Fruit fly (Drosophila melanogaster) whole organism, embryonic: Measurements from ENCODE around the gene PGAP1.

ENCODE experiments used
- Atf-2 ChIP-seq: fragments of 200-800 bp; sonication (Bioruptor generic); optimal IDR thresholded peaks from 2 replicates; lab custom pipeline; 2016; ENCODE audit warnings: missing biosample characterization, missing genetic modification characterization
- BEAF-32 ChIP-seq: fragments of 200-800 bp; sonication (Bioruptor generic); optimal IDR thresholded peaks from 3 replicates; lab custom pipeline; 2017; ENCODE audit warnings: missing biosample characterization, missing genetic modification characterization, mild to moderate bottlenecking, moderate library complexity, missing genetic modification reagents
- CG1024 ChIP-seq: fragments of 200-800 bp; sonication (Bioruptor generic); IDR thresholded peaks from 2 replicates; pipeline ENCODE4 v1.3.6; 2022; ENCODE audit warnings: missing biosample characterization, missing genetic modification characterization
- CG11696 ChIP-seq: fragments of 200-800 bp; sonication (Bioruptor generic); IDR thresholded peaks from 2 replicates; pipeline ENCODE4 v1.3.6; 2022; ENCODE audit warnings: missing biosample characterization, missing genetic modification characterization
- CG12769 ChIP-seq: fragments of 200-800 bp; sonication (Bioruptor generic); optimal IDR thresholded peaks from 2 replicates; lab custom pipeline; 2019; ENCODE audit warnings: missing biosample characterization, mild to moderate bottlenecking, missing genetic modification characterization, moderate library complexity
- CG13287 ChIP-seq: fragments of 200-800 bp; sonication (Bioruptor generic); IDR thresholded peaks from 2 replicates; pipeline ENCODE4 v1.3.6; 2022; ENCODE audit warnings: missing biosample characterization, missing genetic modification characterization; ENCODE audit not compliant: partially characterized antibody
- CG15696 ChIP-seq: fragments of 200-800 bp; sonication (Bioruptor generic); optimal IDR thresholded peaks from 2 replicates; lab custom pipeline; 2019; ENCODE audit warnings: missing biosample characterization, mild to moderate bottlenecking, missing genetic modification characterization, moderate library complexity
- CG16813 ChIP-seq: fragments of 200-800 bp; sonication (Bioruptor generic); IDR thresholded peaks from 3 replicates; pipeline ENCODE4 v1.3.6; 2022; ENCODE audit warnings: missing biosample characterization, missing genetic modification characterization; ENCODE audit not compliant: partially characterized antibody
- CG17361 ChIP-seq: fragments of 200-800 bp; sonication (Bioruptor generic); IDR thresholded peaks from 3 replicates; pipeline ENCODE4 v1.3.6; 2022; ENCODE audit warnings: missing biosample characterization, missing genetic modification characterization
- CG1832 ChIP-seq: fragments of 200-800 bp; sonication (Bioruptor generic); optimal IDR thresholded peaks from 2 replicates; lab custom pipeline; 2017; ENCODE audit warnings: missing biosample characterization, mild to moderate bottlenecking, missing genetic modification characterization, inconsistent platforms
- CG2116 ChIP-seq: fragments of 200-800 bp; sonication (Bioruptor generic); optimal IDR thresholded peaks from 3 replicates; lab custom pipeline; 2018; ENCODE audit warnings: missing biosample characterization, mild to moderate bottlenecking, missing genetic modification characterization
- CG2712 ChIP-seq: fragments of 200-800 bp; optimal IDR thresholded peaks from 3 replicates; lab custom pipeline; 2019; ENCODE audit warnings: missing biosample characterization, mild to moderate bottlenecking, missing genetic modification characterization, moderate library complexity
- CG4360 ChIP-seq: fragments of 200-800 bp; sonication (Bioruptor generic); IDR thresholded peaks from 2 replicates; pipeline ENCODE4 v1.3.6; 2022; ENCODE audit warnings: missing biosample characterization, missing genetic modification characterization
- CG5180 ChIP-seq: fragments of 200-800 bp; sonication (Bioruptor generic); optimal IDR thresholded peaks from 3 replicates; lab custom pipeline; 2017; ENCODE audit warnings: missing biosample characterization, missing genetic modification characterization, mild to moderate bottlenecking, moderate library complexity, missing genetic modification reagents
- CG7928 ChIP-seq: fragments of 200-800 bp; sonication (Bioruptor generic); optimal IDR thresholded peaks from 2 replicates; lab custom pipeline; 2017; ENCODE audit warnings: missing biosample characterization, mild to moderate bottlenecking, missing genetic modification characterization
- CG7963 ChIP-seq: fragments of 200-800 bp; sonication (Bioruptor generic); IDR thresholded peaks from 3 replicates; pipeline ENCODE4 v1.3.6; 2022; ENCODE audit warnings: missing biosample characterization, missing genetic modification characterization; ENCODE audit not compliant: partially characterized antibody
- Dll ChIP-seq: fragments of 200-800 bp; sonication (Bioruptor generic); IDR thresholded peaks from 4 replicates; pipeline ENCODE4 v1.3.6; 2022; ENCODE audit warnings: missing biosample characterization, missing genetic modification characterization; ENCODE audit not compliant: partially characterized antibody
- Dp ChIP-seq: fragments of 200-800 bp; sonication (Bioruptor generic); optimal IDR thresholded peaks from 2 replicates; lab custom pipeline; 2018; ENCODE audit warnings: missing biosample characterization, mild to moderate bottlenecking, missing genetic modification characterization, moderate library complexity
- Dref ChIP-seq: fragments of 200-800 bp; sonication (Bioruptor generic); IDR thresholded peaks from 2 replicates; pipeline ENCODE4 v1.3.6; 2022; ENCODE audit warnings: missing biosample characterization, missing genetic modification characterization
- Gug ChIP-seq: fragments of 200-800 bp; sonication (Bioruptor generic); IDR thresholded peaks from 4 replicates; pipeline ENCODE4 v1.3.6; 2022; ENCODE audit warnings: missing biosample characterization, missing genetic modification characterization
- HLH3B ChIP-seq: fragments of 200-800 bp; sonication (Bioruptor generic); IDR thresholded peaks from 2 replicates; pipeline ENCODE4 v1.3.6; 2022; ENCODE audit warnings: missing biosample characterization, missing genetic modification characterization
- HLH54F ChIP-seq: fragments of 200-800 bp; sonication (Bioruptor generic); optimal IDR thresholded peaks from 3 replicates; lab custom pipeline; 2016; ENCODE audit warnings: missing biosample characterization, missing genetic modification characterization
- Neu2 ChIP-seq: fragments of 200-800 bp; sonication (Bioruptor generic); optimal IDR thresholded peaks from 3 replicates; lab custom pipeline; 2016; ENCODE audit warnings: missing biosample characterization, missing genetic modification characterization, borderline replicate concordance
- Optix ChIP-seq: fragments of 200-800 bp; sonication (Bioruptor generic); IDR thresholded peaks from 3 replicates; pipeline ENCODE4 v1.3.6; 2022; ENCODE audit warnings: missing biosample characterization, missing genetic modification characterization
- Ravus ChIP-seq: fragments of 200-800 bp; sonication (Bioruptor generic); IDR thresholded peaks from 2 replicates; pipeline ENCODE4 v1.3.6; 2022; ENCODE audit warnings: missing biosample characterization, missing genetic modification characterization
- amos ChIP-seq: fragments of 200-800 bp; sonication (Bioruptor generic); IDR thresholded peaks from 2 replicates; pipeline ENCODE4 v1.3.6; 2022; ENCODE audit warnings: missing biosample characterization, missing genetic modification characterization; ENCODE audit not compliant: partially characterized antibody
- aop ChIP-seq: fragments of 200-800 bp; sonication (Bioruptor generic); IDR thresholded peaks from 2 replicates; pipeline ENCODE4 v1.3.6; 2022; ENCODE audit warnings: missing biosample characterization, missing genetic modification characterization
- ap ChIP-seq: fragments of 200-800 bp; sonication (Bioruptor generic); IDR thresholded peaks from 2 replicates; pipeline ENCODE4 v1.3.6; 2022; ENCODE audit warnings: missing biosample characterization, missing genetic modification characterization
- bbx ChIP-seq: fragments of 200-800 bp; sonication (Bioruptor generic); IDR thresholded peaks from 2 replicates; pipeline ENCODE4 v1.3.6; 2022; ENCODE audit warnings: missing biosample characterization, missing genetic modification characterization; ENCODE audit not compliant: partially characterized antibody
- btn ChIP-seq: fragments of 200-800 bp; sonication (Bioruptor generic); optimal IDR thresholded peaks from 2 replicates; lab custom pipeline; 2016; ENCODE audit warnings: missing biosample characterization, missing genetic modification characterization
- cad ChIP-seq: fragments of >200 bp; optimal IDR thresholded peaks from 2 replicates; lab custom pipeline; 2017; ENCODE audit warnings: missing biosample characterization, missing genetic modification characterization
- cas ChIP-seq: fragments of 200-800 bp; sonication (Bioruptor generic); IDR thresholded peaks from 2 replicates; pipeline ENCODE4 v1.3.6; 2022; ENCODE audit warnings: missing biosample characterization, missing genetic modification characterization
- dan ChIP-seq: fragments of 200-800 bp; sonication (Bioruptor generic); IDR thresholded peaks from 2 replicates; pipeline ENCODE4 v1.3.6; 2022; ENCODE audit warnings: missing biosample characterization, missing genetic modification characterization
- dpn ChIP-seq, 2 experiments: fragments of 200-800 bp; sonication (Bioruptor generic); optimal IDR thresholded peaks; 3 replicates each; lab custom pipeline; 2016; ENCODE audit warnings: missing biosample characterization in 2 of 2, missing genetic modification characterization in 2 of 2
- fd64A ChIP-seq: fragments of 200-800 bp; sonication (Bioruptor generic); optimal IDR thresholded peaks from 3 replicates; lab custom pipeline; 2018; ENCODE audit warnings: missing biosample characterization, mild to moderate bottlenecking, missing genetic modification characterization
- ftz-f1 ChIP-seq: fragments of 200-800 bp; sonication (Bioruptor generic); optimal IDR thresholded peaks from 2 replicates; lab custom pipeline; 2016; ENCODE audit warnings: missing biosample characterization, missing genetic modification characterization
- insv ChIP-seq, 2 experiments: fragments of 200-800 bp; sonication (Bioruptor generic); optimal IDR thresholded peaks; 3 replicates each; lab custom pipeline; 2016 to 2018; ENCODE audit warnings: missing biosample characterization in 2 of 2, missing genetic modification characterization in 2 of 2
- inv ChIP-seq: fragments of 200-800 bp; sonication (Bioruptor generic); IDR thresholded peaks from 2 replicates; pipeline ENCODE4 v1.3.6; 2022; ENCODE audit warnings: missing biosample characterization, missing genetic modification characterization; ENCODE audit not compliant: partially characterized antibody
- mam ChIP-seq: fragments of 200-800 bp; sonication (Bioruptor generic); optimal IDR thresholded peaks from 3 replicates; lab custom pipeline; 2016; ENCODE audit warnings: missing biosample characterization, missing genetic modification characterization
- mld ChIP-seq: fragments of 200-800 bp; sonication (Bioruptor generic); IDR thresholded peaks from 3 replicates; pipeline ENCODE4 v1.3.6; 2022; ENCODE audit warnings: missing biosample characterization, missing genetic modification characterization; ENCODE audit not compliant: partially characterized antibody
- nau ChIP-seq: fragments of 200-800 bp; sonication (Bioruptor generic); optimal IDR thresholded peaks from 3 replicates; lab custom pipeline; 2017; ENCODE audit warnings: missing biosample characterization, mild to moderate bottlenecking, missing genetic modification characterization, missing genetic modification reagents
- otp ChIP-seq: fragments of 200-800 bp; sonication (Bioruptor generic); IDR thresholded peaks from 3 replicates; pipeline ENCODE4, ENCODE4 v1.3.6; 2022; ENCODE audit warnings: missing biosample characterization, missing genetic modification characterization
- run ChIP-seq: fragments of 200-800 bp; sonication (Bioruptor generic); optimal IDR thresholded peaks from 3 replicates; lab custom pipeline; 2018; ENCODE audit warnings: missing biosample characterization, mild to moderate bottlenecking, missing genetic modification characterization
- scrt ChIP-seq: fragments of 200-800 bp; sonication (Bioruptor generic); optimal IDR thresholded peaks from 2 replicates; lab custom pipeline; 2018; ENCODE audit warnings: missing biosample characterization, mild to moderate bottlenecking, missing genetic modification characterization, moderate library complexity
- seq ChIP-seq: fragments of 200-800 bp; sonication (Bioruptor generic); IDR thresholded peaks from 2 replicates; pipeline ENCODE4 v1.3.6; 2022; ENCODE audit warnings: missing biosample characterization, missing genetic modification characterization
- sim ChIP-seq: fragments of 200-800 bp; sonication (Bioruptor generic); IDR thresholded peaks from 2 replicates; pipeline ENCODE4 v1.3.6; 2022; ENCODE audit warnings: missing biosample characterization, missing genetic modification characterization
- sob ChIP-seq: fragments of 200-800 bp; sonication (Bioruptor generic); IDR thresholded peaks from 2 replicates; pipeline ENCODE4 v1.3.6; 2022; ENCODE audit warnings: missing biosample characterization, missing genetic modification characterization
- usp ChIP-seq: fragments of >200 bp; optimal IDR thresholded peaks from 2 replicates; lab custom pipeline; 2017; ENCODE audit warnings: missing biosample characterization, missing genetic modification characterization
- vnd ChIP-seq: fragments of 200-800 bp; sonication (Bioruptor generic); IDR thresholded peaks from 3 replicates; pipeline ENCODE4 v1.3.6; 2022; ENCODE audit warnings: missing biosample characterization, missing genetic modification characterization; ENCODE audit not compliant: partially characterized antibody

Gene PGAP1

DNA sequence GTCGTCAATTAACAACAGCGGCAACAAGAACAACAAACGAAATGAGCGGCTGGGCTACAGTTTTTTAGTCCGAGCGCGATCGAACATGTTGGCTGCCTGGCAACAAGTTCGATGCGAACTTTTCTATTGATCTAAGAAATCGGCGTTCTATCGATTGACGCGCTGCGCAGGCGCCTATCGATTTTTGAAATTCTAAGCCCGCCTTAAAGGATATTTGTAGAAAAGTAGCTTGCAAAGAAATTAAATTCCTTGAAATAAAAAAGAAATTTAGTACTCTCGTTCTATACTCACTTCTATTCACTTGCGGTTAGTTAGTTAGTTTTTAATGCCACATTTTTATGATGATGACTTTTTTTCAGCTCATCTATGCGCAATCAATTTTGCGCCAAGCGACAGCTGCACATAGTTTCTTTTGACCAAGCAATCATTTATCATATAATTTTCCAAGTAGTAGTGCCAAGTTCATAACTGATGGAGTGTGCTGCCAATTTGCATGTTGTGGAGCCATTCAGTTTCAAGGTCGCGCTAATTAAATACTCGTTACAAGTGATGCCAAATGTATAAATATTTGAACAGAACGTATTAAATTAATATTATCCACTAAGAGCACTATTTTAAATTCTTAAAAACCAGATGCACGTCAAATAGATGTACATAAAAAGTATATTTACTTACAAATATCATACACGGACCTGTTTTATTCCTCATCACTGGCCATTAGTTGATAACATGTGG is 9.2 kb downstream of the PGAP1 start, which contains the start of the genes Tre1 and Gr5a:
TSS of gene Tre1 (minus strand) at position 45 of the 735 bp plus-strand sequence.
TSS of gene Gr5a (plus strand) at position 685 of the 735 bp plus-strand sequence.
- no peak for TF ChIP-seq ap (GFP tag; lab: Robert Waterston, UW)
- TF ChIP-seq Optix (GFP tag; lab: Robert Waterston, UW) = no peak
- TF ChIP-seq CG11696 (GFP tag; lab: Robert Waterston, UW) = no peak
- TF ChIP-seq amos (GFP tag; lab: Robert Waterston, UW) = no peak
- no peak for TF ChIP-seq inv (GFP tag; lab: Robert Waterston, UW)
- TF ChIP-seq Ravus (GFP tag; lab: Robert Waterston, UW) = no peak
- TF ChIP-seq CG15696 (tag; lab: Kevin White, UChicago) = no peak
- TF ChIP-seq sim (GFP tag; lab: Robert Waterston, UW) = no peak
- 0 out of 3 replicates have a peak, but pooled peaks have one; percentile 21 for TF ChIP-seq CG16813 (GFP tag; lab: Robert Waterston, UW)
- TF ChIP-seq nau (GFP tag; lab: Kevin White, UChicago) = no peak
- TF ChIP-seq CG7963 (GFP tag; lab: Robert Waterston, UW) = no peak
- TF ChIP-seq otp (GFP tag; lab: Robert Waterston, UW) = no peak
- no peak for TF ChIP-seq sob (GFP tag; lab: Robert Waterston, UW)
- TF ChIP-seq ftz-f1 = no peak
- peak; percentile 30; the same call in 1 of the 2 replicates for TF ChIP-seq CG13287 (GFP tag; lab: Robert Waterston, UW)
- no peak for TF ChIP-seq CG2712 (tag; lab: Kevin White, UChicago)
- no peak for TF ChIP-seq fd64A (GFP tag; lab: Kevin White, UChicago)
- no peak for TF ChIP-seq CG1832 (GFP tag; lab: Kevin White, UChicago)
- TF ChIP-seq dpn (GFP tag; optimal IDR thresholded peaks at IDR 0.05; lab: Kevin White, UChicago) = no peak
- no peak for TF ChIP-seq Gug
- TF ChIP-seq run (tag; lab: Kevin White, UChicago) = no peak
- TF ChIP-seq usp (GFP tag; lab: Kevin White, UChicago) = no peak
- TF ChIP-seq mam (GFP tag; lab: Kevin White, UChicago) = no peak
- TF ChIP-seq CG7928 (GFP tag; lab: Kevin White, UChicago) = no peak
- no peak for TF ChIP-seq dan (GFP tag; lab: Robert Waterston, UW)
- no peak for TF ChIP-seq seq (GFP tag; lab: Robert Waterston, UW)
- no peak for TF ChIP-seq scrt (GFP tag; lab: Kevin White, UChicago)
- peak; percentile 7 for TF ChIP-seq CG2116 (GFP tag; lab: Kevin White, UChicago)
- 0 out of 3 replicates have a peak, but pooled peaks have one; percentile 28 for TF ChIP-seq mld (GFP tag; lab: Robert Waterston, UW)
- TF ChIP-seq vnd (GFP tag; lab: Robert Waterston, UW) = no peak
- TF ChIP-seq Dp = peak; percentile 51
- no peak for TF ChIP-seq cad (GFP tag; lab: Kevin White, UChicago)
- no peak for TF ChIP-seq cas
- TF ChIP-seq Dll (GFP tag; lab: Robert Waterston, UW) = peak; percentile 37; the same call in 1 of the 4 replicates
- TF ChIP-seq CG5180 (GFP tag; lab: Kevin White, UChicago) = peak; percentile 98
- TF ChIP-seq CG17361 (GFP tag; lab: Robert Waterston, UW) = no peak
- no peak for TF ChIP-seq HLH54F (GFP tag; lab: Kevin White, UChicago)
- no peak for TF ChIP-seq CG1024
- TF ChIP-seq BEAF-32 (GFP tag; lab: Kevin White, UChicago) = peak; percentile 5
- TF ChIP-seq CG4360 (GFP tag; lab: Robert Waterston, UW) = 0 out of 2 replicates have a peak, but pooled peaks have one; percentile 43
- no peak for TF ChIP-seq Neu2
- TF ChIP-seq aop (GFP tag; lab: Robert Waterston, UW) = no peak
- no peak for TF ChIP-seq insv (GFP tag; optimal IDR thresholded peaks at IDR 0.05; lab: Kevin White, UChicago)
- no peak for TF ChIP-seq btn (GFP tag; lab: Kevin White, UChicago)
- no peak for TF ChIP-seq HLH3B (GFP tag; lab: Robert Waterston, UW)
- TF ChIP-seq CG12769 (tag; lab: Kevin White, UChicago) = no peak
- TF ChIP-seq Atf-2 = no peak
- peak; percentile 51 for TF ChIP-seq Dref (GFP tag; lab: Robert Waterston, UW)
- peak; percentile 47; the same call in 1 of the 2 replicates for TF ChIP-seq bbx
